Worm (Caenorhabditis elegans) whole organism, late embryonic: ENCODE data around the gene Y45F3A.8.

Experiments
- C38D4.7 ChIP-seq: fragments of 200-800 bp; sonication (Bioruptor generic); optimal IDR thresholded peaks from 2 replicates; lab custom pipeline; 2018; ENCODE audit warnings: mild to moderate bottlenecking, missing genetic modification characterization, moderate library complexity, missing compliant biosample characterization
- F13H6.1 ChIP-seq: sonication (generic microtip); optimal IDR thresholded peaks from 2 replicates; lab custom pipeline; 2016; ENCODE audit warnings: missing genetic modification characterization, missing compliant biosample characterization
- K02D7.2 ChIP-seq: sonication (generic microtip); optimal IDR thresholded peaks from 2 replicates; lab custom pipeline; 2017; ENCODE audit warnings: mild to moderate bottlenecking, missing genetic modification characterization, missing compliant biosample characterization
- K09A11.1 ChIP-seq: sonication (generic microtip); optimal IDR thresholded peaks from 2 replicates; lab custom pipeline; 2017; ENCODE audit warnings: antibody characterized with exemption, mild to moderate bottlenecking, missing genetic modification characterization, missing compliant biosample characterization; ENCODE audit not compliant: insufficient read depth
- T23F11.4 ChIP-seq: fragments of 200-800 bp; sonication (Bioruptor generic); optimal IDR thresholded peaks from 2 replicates; lab custom pipeline; 2018; ENCODE audit warnings: mild to moderate bottlenecking, missing genetic modification characterization, missing compliant biosample characterization
- Y22D7AL.16 ChIP-seq: sonication (generic microtip); optimal IDR thresholded peaks from 2 replicates; lab custom pipeline; 2016; ENCODE audit warnings: missing genetic modification characterization, missing compliant biosample characterization
- ama-1 ChIP-seq: fragments of 150-350 bp; optimal IDR thresholded peaks from 2 replicates; lab custom pipeline; 2014
- ceh-18 ChIP-seq: sonication (generic microtip); optimal IDR thresholded peaks from 2 replicates; lab custom pipeline; 2016; ENCODE audit warnings: missing genetic modification characterization, missing compliant biosample characterization
- ceh-19 ChIP-seq: fragments of 200-800 bp; sonication (Bioruptor generic); optimal IDR thresholded peaks from 2 replicates; lab custom pipeline; 2018; ENCODE audit warnings: mild to moderate bottlenecking, missing genetic modification characterization, missing compliant biosample characterization
- ceh-2 ChIP-seq: sonication (generic microtip); optimal IDR thresholded peaks from 2 replicates; lab custom pipeline; 2016; ENCODE audit warnings: missing genotype, missing genetic modification characterization, missing compliant biosample characterization
- ceh-22 ChIP-seq: sonication (generic microtip); optimal IDR thresholded peaks from 2 replicates; lab custom pipeline; 2017; ENCODE audit warnings: missing biosample characterization, missing genetic modification characterization
- ceh-31 ChIP-seq: sonication (generic microtip); optimal IDR thresholded peaks from 2 replicates; lab custom pipeline; 2016; ENCODE audit warnings: missing genetic modification characterization, missing compliant biosample characterization
- ceh-45 ChIP-seq: fragments of 200-800 bp; sonication (Bioruptor generic); IDR thresholded peaks from 2 replicates; pipeline ENCODE4 v1.3.6; 2022; ENCODE audit warnings: missing genetic modification reagents, missing genetic modification characterization, missing compliant biosample characterization
- ceh-48 ChIP-seq: sonication (generic microtip); optimal IDR thresholded peaks from 2 replicates; lab custom pipeline; 2016; ENCODE audit warnings: missing genetic modification characterization, inconsistent platforms, missing compliant biosample characterization
- dve-1 ChIP-seq: sonication (generic microtip); optimal IDR thresholded peaks from 2 replicates; lab custom pipeline; 2017; ENCODE audit warnings: antibody characterized with exemption, mild to moderate bottlenecking, missing genetic modification characterization, missing compliant biosample characterization
- elt-4 ChIP-seq: sonication (generic microtip); optimal IDR thresholded peaks from 2 replicates; lab custom pipeline; 2016; ENCODE audit warnings: missing genetic modification characterization, missing compliant biosample characterization
- ets-4 ChIP-seq: sonication (generic microtip); optimal IDR thresholded peaks from 2 replicates; lab custom pipeline; 2016; ENCODE audit warnings: missing genetic modification characterization, missing compliant biosample characterization
- fax-1 ChIP-seq: sonication (generic microtip); optimal IDR thresholded peaks from 2 replicates; lab custom pipeline; 2016; ENCODE audit warnings: missing genotype, missing genetic modification characterization, missing compliant biosample characterization
- fkh-6 ChIP-seq: sonication (generic microtip); optimal IDR thresholded peaks from 2 replicates; lab custom pipeline; 2016; ENCODE audit warnings: missing genetic modification characterization, missing compliant biosample characterization
- gmeb-2 ChIP-seq: sonication (generic microtip); optimal IDR thresholded peaks from 2 replicates; lab custom pipeline; 2016; ENCODE audit warnings: missing genetic modification characterization, inconsistent platforms, missing compliant biosample characterization
- hlh-13 ChIP-seq: fragments of 200-800 bp; sonication (Bioruptor generic); optimal IDR thresholded peaks from 2 replicates; lab custom pipeline; 2018; ENCODE audit warnings: mild to moderate bottlenecking, missing genetic modification characterization, missing compliant biosample characterization
- hlh-8 ChIP-seq: sonication (generic microtip); optimal IDR thresholded peaks from 2 replicates; lab custom pipeline; 2016; ENCODE audit warnings: missing genotype, missing genetic modification characterization, missing compliant biosample characterization
- pag-3 ChIP-seq: sonication (generic microtip); optimal IDR thresholded peaks from 2 replicates; lab custom pipeline; 2016; ENCODE audit warnings: missing compliant biosample characterization, missing genetic modification characterization, borderline replicate concordance
- pat-9 ChIP-seq: fragments of 200-800 bp; sonication (Bioruptor generic); optimal IDR thresholded peaks from 2 replicates; lab custom pipeline; 2018; ENCODE audit warnings: mild to moderate bottlenecking, missing genetic modification characterization, moderate library complexity, missing compliant biosample characterization
- pax-1 ChIP-seq: fragments of 150-350 bp; optimal IDR thresholded peaks from 2 replicates; lab custom pipeline; 2014; ENCODE audit warnings: missing biosample characterization, missing genetic modification characterization
- pha-4 ChIP-seq: fragments of 150-350 bp; optimal IDR thresholded peaks from 2 replicates; lab custom pipeline; 2018; ENCODE audit warnings: missing biosample characterization, missing genetic modification reagents, missing genetic modification characterization
- pros-1 ChIP-seq: fragments of 150-350 bp; optimal IDR thresholded peaks from 2 replicates; lab custom pipeline; 2014; ENCODE audit warnings: missing biosample characterization, missing genetic modification reagents, missing genetic modification characterization
- ref-2 ChIP-seq: sonication (generic microtip); optimal IDR thresholded peaks from 2 replicates; lab custom pipeline; 2016; ENCODE audit warnings: missing genetic modification characterization, missing compliant biosample characterization
- sox-2 ChIP-seq: fragments of 200-800 bp; sonication (Bioruptor generic); IDR thresholded peaks from 2 replicates; pipeline ENCODE4 v1.3.6; 2022; ENCODE audit warnings: missing genetic modification reagents, missing genetic modification characterization, missing compliant biosample characterization
- sox-4 ChIP-seq: sonication (generic microtip); optimal IDR thresholded peaks from 2 replicates; lab custom pipeline; 2017; ENCODE audit warnings: mild to moderate bottlenecking, missing genetic modification characterization, inconsistent platforms, missing compliant biosample characterization
- ttx-3 ChIP-seq: sonication (generic microtip); optimal IDR thresholded peaks from 2 replicates; lab custom pipeline; 2016; ENCODE audit warnings: missing genetic modification reagents, missing genetic modification characterization, missing compliant biosample characterization
- unc-3 ChIP-seq, 2 experiments: fragments of 200-800 bp in 1 of 2; sonication (Bioruptor generic) in 1 of 2; sonication (generic microtip) in 1 of 2; conservative IDR thresholded peaks in 1 of 2; optimal IDR thresholded peaks in 1 of 2; 2 replicates each; pipeline versions ENCODE4 v1.3.6 to Lab custom; 2016 to 2022; ENCODE audit warnings: missing compliant biosample characterization in 2 of 2, missing genetic modification characterization in 2 of 2, missing genetic modification reagents in 1 of 2
- unc-42 ChIP-seq: sonication (generic microtip); optimal IDR thresholded peaks from 2 replicates; lab custom pipeline; 2016; ENCODE audit warnings: missing genotype, missing genetic modification characterization, missing compliant biosample characterization

Gene Y45F3A.8

DNA sequence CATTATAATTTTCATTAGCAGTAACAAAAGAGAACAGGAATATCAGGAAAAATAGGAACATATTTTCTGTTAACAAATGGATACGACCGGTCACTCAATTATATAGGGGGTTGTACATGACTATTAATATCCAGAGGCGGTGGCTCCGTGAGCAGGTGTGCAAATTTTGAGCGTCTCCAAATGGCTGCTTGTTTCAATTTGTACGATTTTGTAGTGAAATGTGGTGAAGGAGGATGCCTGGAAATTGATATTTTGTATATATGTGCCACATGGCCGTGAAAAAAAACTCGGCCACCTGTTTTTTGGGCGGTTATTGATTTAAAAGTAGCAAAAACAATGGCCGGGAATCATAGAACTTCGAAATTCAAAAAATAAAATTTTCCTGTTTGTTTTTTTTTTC is at the start of gene Y45F3A.8:
TSS of gene Y45F3A.8 (minus strand) at position 101 of the 400 bp plus-strand sequence.
- TF ChIP-seq ama-1 (lab: Kevin White, UChicago) (no peak), ceh-19 (no peak), ceh-48 (tag; lab: Kevin White, UChicago) (no peak), sox-4 (tag; lab: Kevin White, UChicago) (no peak), ceh-18 (tag; lab: Kevin White, UChicago) (no peak), pha-4 (tag; lab: Kevin White, UChicago) (no peak), ceh-31 (tag; lab: Kevin White, UChicago) (no peak)

DNA sequence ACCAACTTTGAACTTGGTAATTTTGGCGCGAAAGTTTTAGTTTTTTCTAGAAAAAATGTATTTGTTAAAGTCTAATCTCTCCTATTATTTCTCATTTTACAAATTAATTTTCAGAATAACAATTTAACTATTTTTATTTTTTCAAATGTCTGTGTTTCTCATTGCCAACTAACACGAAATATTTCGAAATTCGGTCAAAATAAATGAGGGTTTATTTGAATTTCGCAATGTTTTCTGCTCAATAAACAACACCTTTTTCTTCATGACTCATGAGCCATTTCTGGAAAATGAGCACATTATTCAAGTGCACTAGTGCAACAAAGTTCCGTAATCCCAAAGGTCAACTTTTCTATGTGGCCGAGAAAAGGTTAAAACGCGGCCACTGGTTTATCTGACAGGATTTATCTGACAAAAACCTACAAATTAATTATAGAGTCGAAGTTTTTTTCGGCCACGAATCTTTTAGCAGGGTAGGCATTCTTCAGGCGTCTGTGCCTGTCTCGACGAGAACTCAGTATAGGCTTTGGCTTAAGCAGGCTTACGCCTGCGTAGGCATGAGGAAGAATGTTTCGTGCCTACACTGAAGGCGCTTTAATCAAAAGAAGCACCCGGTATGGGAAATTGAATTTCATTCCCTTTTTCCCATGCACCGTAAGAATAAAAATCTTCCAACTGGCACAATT is 45.9 kb upstream of the Y45F3A.8 start, which contains the start of gene Y39A1A.27:
TSS of gene Y39A1A.27 (plus strand) at position 633 of the 683 bp plus-strand sequence.
- TF ChIP-seq ets-4 (tag; lab: Kevin White, UChicago): no peak
- TF ChIP-seq, all 69 proteins: peak for 0

ce11 chrIII:10637933-10638332 is 45.3 kb upstream of the Y45F3A.8 start:
- TF ChIP-seq hlh-13 (GFP tag; lab: Kevin White, UChicago): no peak
- no peak for TF ChIP-seq pag-3 (tag; lab: Kevin White, UChicago)
- no peak for TF ChIP-seq pros-1 (tag; lab: Kevin White, UChicago)
- TF ChIP-seq ceh-2 (tag; lab: Kevin White, UChicago): no peak
- no peak for TF ChIP-seq unc-42 (tag; lab: Kevin White, UChicago)
- TF ChIP-seq C38D4.7 (GFP tag; lab: Kevin White, UChicago): no peak
- TF ChIP-seq K02D7.2 (tag; lab: Kevin White, UChicago): no peak
- TF ChIP-seq ttx-3 (tag; lab: Kevin White, UChicago): no peak
- TF ChIP-seq Y22D7AL.16 (tag; lab: Kevin White, UChicago): no peak
- no peak for TF ChIP-seq pax-1 (tag; lab: Kevin White, UChicago)
- TF ChIP-seq pat-9 (tag; lab: Kevin White, UChicago): no peak
- TF ChIP-seq F13H6.1 (tag; lab: Kevin White, UChicago): no peak
- TF ChIP-seq ceh-45: no peak

ce11 chrIII:10636493-10637031 is 43.9 kb upstream of the Y45F3A.8 start:
- TF ChIP-seq gmeb-2 (tag; lab: Kevin White, UChicago) (no peak), hlh-8 (tag; lab: Kevin White, UChicago) (no peak), ref-2 (tag; lab: Kevin White, UChicago) (no peak), sox-2 (GFP tag; lab: Robert Waterston, UW) (no peak), K09A11.1 (tag; lab: Kevin White, UChicago) (no peak), dve-1 (tag; lab: Kevin White, UChicago) (no peak), elt-4 (tag; lab: Kevin White, UChicago) (no peak), fkh-6 (tag; lab: Kevin White, UChicago) (no peak), T23F11.4 (GFP tag; lab: Kevin White, UChicago) (no peak), unc-3 (GFP tag; conservative IDR thresholded peaks at IDR 0.05; lab: Robert Waterston, UW) (no peak), unc-3 (tag; optimal IDR thresholded peaks at IDR 0.05; lab: Kevin White, UChicago) (no peak), ceh-22 (tag; lab: Kevin White, UChicago) (no peak), ceh-31 (tag; lab: Kevin White, UChicago) (no peak), fax-1 (tag; lab: Kevin White, UChicago) (no peak)
- TF ChIP-seq, all 69 proteins: peak for 0
